Fruit fly (Drosophila melanogaster) whole organism, prepupa: Measurements from ENCODE around the gene CG32276.

Experiments
- Hr39 ChIP-seq: fragments of 200-800 bp; sonication (Bioruptor generic); optimal IDR thresholded peaks from 2 replicates; lab custom pipeline; 2016; ENCODE audit warnings: missing biosample characterization, missing genetic modification characterization
- fkh ChIP-seq: fragments of 200-800 bp; sonication (Bioruptor generic); optimal IDR thresholded peaks from 3 replicates; lab custom pipeline; 2017; ENCODE audit warnings: missing biosample characterization, mild to moderate bottlenecking, missing genetic modification characterization, moderate library complexity

DNA sequence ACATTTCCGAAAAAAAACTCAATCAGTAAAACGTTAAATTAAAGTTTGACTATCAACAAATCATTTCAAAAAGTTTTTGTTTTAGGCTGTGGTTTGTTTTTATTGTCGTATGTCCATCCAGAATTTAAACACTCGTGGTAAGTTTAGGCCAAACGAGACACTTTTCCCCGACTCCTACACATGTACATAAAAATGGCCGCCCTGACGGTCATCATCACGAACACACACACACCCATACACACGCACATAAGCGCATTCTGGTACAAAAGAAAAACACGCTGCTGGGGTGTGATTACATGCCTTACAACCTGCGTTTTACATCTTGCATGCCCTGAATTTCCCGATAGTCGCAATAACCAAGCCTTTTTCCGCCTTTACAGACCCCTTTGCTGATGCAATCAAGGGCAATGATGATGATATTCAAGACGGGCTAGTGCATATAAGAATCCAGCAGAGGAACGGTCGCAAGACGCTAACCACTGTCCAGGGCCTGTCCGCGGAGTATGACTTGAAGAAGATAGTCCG lies 24.6 kb upstream of the CG32276 start:
- TF ChIP-seq fkh (GFP tag; lab: Kevin White, UChicago), result no peak
- no peak for TF ChIP-seq Hr39
